Worm (Caenorhabditis elegans) whole organism, young adult: Measurements from ENCODE around the gene sru-24.

Source experiments
- B0261.1 ChIP-seq: sonication (generic microtip); optimal IDR thresholded peaks from 2 replicates; lab custom pipeline; 2016; ENCODE audit warnings: mild to moderate bottlenecking, missing genetic modification characterization, moderate library complexity, missing compliant biosample characterization
- C06A6.2 ChIP-seq: fragments of 200-800 bp; sonication (Bioruptor generic); conservative IDR thresholded peaks from 2 replicates; pipeline ENCODE4 v1.3.6; 2022; ENCODE audit warnings: missing genetic modification characterization, missing compliant biosample characterization
- K12H6.12 ChIP-seq: fragments of 200-800 bp; sonication (Bioruptor generic); optimal IDR thresholded peaks from 2 replicates; lab custom pipeline; 2018; ENCODE audit warnings: mild to moderate bottlenecking, missing genetic modification characterization, missing compliant biosample characterization
- Y56A3A.18 ChIP-seq: fragments of 200-800 bp; sonication (Bioruptor generic); IDR thresholded peaks from 2 replicates; pipeline ENCODE4 v1.3.6; 2022; ENCODE audit warnings: missing genetic modification reagents, missing genetic modification characterization, missing compliant biosample characterization
- athp-1 ChIP-seq: sonication (generic microtip); optimal IDR thresholded peaks from 2 replicates; lab custom pipeline; 2017; ENCODE audit warnings: mild to moderate bottlenecking, missing genetic modification characterization, missing compliant biosample characterization
- him-1 ChIP-seq: sonication (generic microtip); optimal IDR thresholded peaks from 2 replicates; lab custom pipeline; 2016; ENCODE audit warnings: missing genotype, missing genetic modification reagents, missing genetic modification characterization, missing compliant biosample characterization
- lin-26 ChIP-seq: fragments of 200-800 bp; sonication (Bioruptor generic); IDR thresholded peaks from 2 replicates; pipeline ENCODE4 v1.3.6; 2022; ENCODE audit warnings: missing genetic modification reagents, missing genetic modification characterization, missing compliant biosample characterization
- lsl-1 ChIP-seq: fragments of 200-800 bp; sonication (Bioruptor generic); optimal IDR thresholded peaks from 2 replicates; lab custom pipeline; 2018; ENCODE audit warnings: mild to moderate bottlenecking, missing genetic modification characterization, moderate library complexity, missing compliant biosample characterization
- mcd-1 ChIP-seq: fragments of 200-800 bp; sonication (Bioruptor generic); IDR thresholded peaks from 2 replicates; pipeline ENCODE4 v1.3.6; 2022; ENCODE audit warnings: missing genetic modification reagents, missing genetic modification characterization, missing compliant biosample characterization
- pbrm-1 ChIP-seq: fragments of 200-800 bp; sonication (Bioruptor generic); IDR thresholded peaks from 2 replicates; pipeline ENCODE4 v1.3.6; 2022; ENCODE audit warnings: missing genetic modification reagents, missing genetic modification characterization, missing compliant biosample characterization
- tbp1 ChIP-seq: fragments of 200-800 bp; sonication (Bioruptor generic); optimal IDR thresholded peaks from 2 replicates; lab custom pipeline; 2018; ENCODE audit warnings: mild to moderate bottlenecking, missing genetic modification characterization, missing compliant biosample characterization
- unc-130 ChIP-seq: sonication (generic microtip); optimal IDR thresholded peaks from 2 replicates; lab custom pipeline; 2016; ENCODE audit warnings: missing genetic modification reagents, missing genetic modification characterization, missing compliant biosample characterization
- unc-62 ChIP-seq: fragments of 150-350 bp; optimal IDR thresholded peaks from 2 replicates; lab custom pipeline; 2014; ENCODE audit warnings: missing biosample characterization, missing genetic modification reagents, missing genetic modification characterization

DNA sequence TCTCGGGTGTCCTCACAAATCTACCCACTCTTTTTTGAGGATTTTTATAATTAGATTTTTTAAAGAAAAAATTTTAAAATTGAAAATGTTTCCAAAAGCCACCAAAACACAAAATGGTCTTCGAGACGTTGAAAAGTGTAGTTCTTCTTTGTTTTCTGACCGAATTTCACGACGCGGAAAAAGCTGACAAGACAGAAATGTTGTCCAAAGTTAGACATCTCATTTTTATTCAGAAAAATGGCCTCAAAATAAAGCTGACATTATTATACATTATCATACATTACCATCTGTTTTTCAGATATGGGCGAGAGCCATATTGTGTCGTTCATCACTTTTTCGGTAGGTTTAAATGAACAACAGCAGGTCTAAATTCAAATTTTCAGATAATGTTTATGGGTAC, 8.4 kb upstream of the sru-24 start, which contains the start of gene srx-22:
- no peak for TF ChIP-seq unc-130
- no peak for TF ChIP-seq C06A6.2 (GFP tag; lab: Robert Waterston, UW)
- no peak for TF ChIP-seq Y56A3A.18 (GFP tag; lab: Robert Waterston, UW)
- no peak for TF ChIP-seq him-1 (tag; lab: Kevin White, UChicago)
- TF ChIP-seq lsl-1 (GFP tag; lab: Kevin White, UChicago), result no peak
- TF ChIP-seq K12H6.12 (tag; lab: Kevin White, UChicago), result no peak
- no peak for TF ChIP-seq unc-62 (GFP tag; lab: Kevin White, UChicago)
- TF ChIP-seq mcd-1 (GFP tag; lab: Robert Waterston, UW), result no peak
- TF ChIP-seq lin-26 (GFP tag; lab: Robert Waterston, UW), result no peak
- TF ChIP-seq athp-1 (tag; lab: Kevin White, UChicago), result no peak
- TF ChIP-seq tbp1 (GFP tag; lab: Kevin White, UChicago), result no peak
- no peak for TF ChIP-seq pbrm-1 (GFP tag; lab: Robert Waterston, UW)
- TF ChIP-seq B0261.1 (tag; lab: Kevin White, UChicago), result no peak
